Worm (Caenorhabditis elegans) whole organism, L3 larva: Measurements from ENCODE around the gene irld-3.

Experiments
- R02D3.7 ChIP-seq: fragments of 150-350 bp; optimal IDR thresholded peaks from 2 replicates; lab custom pipeline; 2014; ENCODE audit warnings: missing biosample characterization, missing genetic modification characterization
- ZK546.5 ChIP-seq: sonication (generic microtip); optimal IDR thresholded peaks from 2 replicates; lab custom pipeline; 2017; ENCODE audit warnings: missing biosample characterization, missing genetic modification characterization
- ceh-16 ChIP-seq: sonication (generic microtip); optimal IDR thresholded peaks from 2 replicates; lab custom pipeline; 2017; ENCODE audit warnings: missing biosample characterization, missing genetic modification characterization
- ceh-28 ChIP-seq: fragments of 150-350 bp; optimal IDR thresholded peaks from 2 replicates; lab custom pipeline; 2014; ENCODE audit warnings: missing biosample characterization, missing genetic modification reagents, missing genetic modification characterization
- ceh-82 ChIP-seq: fragments of 150-350 bp; optimal IDR thresholded peaks from 2 replicates; lab custom pipeline; 2014; ENCODE audit warnings: missing biosample characterization, missing genetic modification characterization
- egl-27 ChIP-seq: sonication (generic microtip); optimal IDR thresholded peaks from 4 replicates; lab custom pipeline; 2017; ENCODE audit warnings: missing biosample characterization, missing genetic modification reagents, missing genetic modification characterization
- egl-5 ChIP-seq: fragments of 150-350 bp; optimal IDR thresholded peaks from 2 replicates; lab custom pipeline; 2017; ENCODE audit warnings: missing biosample characterization, missing genetic modification reagents, missing genetic modification characterization, inconsistent platforms
- elt-2 ChIP-seq: sonication (generic microtip); optimal IDR thresholded peaks from 2 replicates; lab custom pipeline; 2016; ENCODE audit warnings: missing genetic modification reagents, mild to moderate bottlenecking, missing genetic modification characterization, missing compliant biosample characterization
- elt-3 ChIP-seq, 3 experiments: fragments of 150-350 bp in 1 of 3; sonication (generic microtip) in 2 of 3; optimal IDR thresholded peaks; 2 replicates in 2 of 3; 4 replicates in 1 of 3; lab custom pipeline; 2014 to 2017; ENCODE audit warnings: missing biosample characterization in 3 of 3, missing genetic modification characterization in 3 of 3
- eor-1 ChIP-seq, 2 experiments: fragments of 150-350 bp; optimal IDR thresholded peaks; 2 replicates each; lab custom pipeline; 2014 to 2018; ENCODE audit warnings: missing biosample characterization in 2 of 2, missing genetic modification characterization in 2 of 2
- fkh-10 ChIP-seq: sonication (generic microtip); optimal IDR thresholded peaks from 2 replicates; lab custom pipeline; 2017; ENCODE audit warnings: missing biosample characterization, missing genetic modification reagents, missing genetic modification characterization
- fkh-2 ChIP-seq: fragments of 150-350 bp; optimal IDR thresholded peaks from 2 replicates; lab custom pipeline; 2014; ENCODE audit warnings: missing biosample characterization, missing genetic modification reagents, missing genetic modification characterization
- fos-1 ChIP-seq: fragments of 150-350 bp; optimal IDR thresholded peaks from 2 replicates; lab custom pipeline; 2014; ENCODE audit warnings: missing biosample characterization, missing genetic modification characterization
- lin-15B ChIP-seq: fragments of 150-350 bp; optimal IDR thresholded peaks from 2 replicates; lab custom pipeline; 2014; ENCODE audit warnings: missing biosample characterization, missing genetic modification characterization
- lin-39 ChIP-seq: fragments of 150-350 bp; optimal IDR thresholded peaks from 2 replicates; lab custom pipeline; 2018; ENCODE audit warnings: missing biosample characterization, missing genetic modification reagents, missing genetic modification characterization
- lsy-12 ChIP-seq: sonication (generic microtip); optimal IDR thresholded peaks from 2 replicates; lab custom pipeline; 2016; ENCODE audit warnings: mild to moderate bottlenecking, missing genetic modification characterization, missing compliant biosample characterization
- mml-1 ChIP-seq: fragments of 150-350 bp; sonication (generic microtip); optimal IDR thresholded peaks from 3 replicates; lab custom pipeline; 2014; ENCODE audit warnings: missing biosample characterization, missing genetic modification characterization
- nfya-1 ChIP-seq: sonication (generic microtip); optimal IDR thresholded peaks from 2 replicates; lab custom pipeline; 2017; ENCODE audit warnings: missing genetic modification characterization, mild to moderate bottlenecking, missing compliant biosample characterization, antibody characterized with exemption, moderate library complexity; ENCODE audit not compliant: insufficient read depth
- nhr-11 ChIP-seq: fragments of 150-350 bp; optimal IDR thresholded peaks from 2 replicates; lab custom pipeline; 2014; ENCODE audit warnings: missing biosample characterization, missing genetic modification characterization
- nhr-12 ChIP-seq: fragments of 150-350 bp; optimal IDR thresholded peaks from 2 replicates; lab custom pipeline; 2014; ENCODE audit warnings: missing biosample characterization, missing genetic modification characterization
- nhr-237 ChIP-seq: fragments of 150-350 bp; optimal IDR thresholded peaks from 2 replicates; lab custom pipeline; 2014; ENCODE audit warnings: missing biosample characterization, missing genetic modification characterization
- nhr-25 ChIP-seq: sonication (generic microtip); optimal IDR thresholded peaks from 2 replicates; lab custom pipeline; 2017; ENCODE audit warnings: missing biosample characterization, missing genetic modification characterization
- nhr-28 ChIP-seq: fragments of 150-350 bp; optimal IDR thresholded peaks from 2 replicates; lab custom pipeline; 2014; ENCODE audit warnings: missing biosample characterization, missing genetic modification characterization
- nhr-43 ChIP-seq: sonication (generic microtip); optimal IDR thresholded peaks from 2 replicates; lab custom pipeline; 2016; ENCODE audit warnings: mild to moderate bottlenecking, missing genetic modification characterization, missing compliant biosample characterization; ENCODE audit not compliant: poor library complexity, severe bottlenecking
- nhr-67 ChIP-seq: fragments of 150-350 bp; optimal IDR thresholded peaks from 2 replicates; lab custom pipeline; 2014; ENCODE audit warnings: missing biosample characterization, missing genetic modification characterization
- nhr-76 ChIP-seq: fragments of 150-350 bp; sonication (generic microtip); optimal IDR thresholded peaks from 5 replicates; lab custom pipeline; 2014; ENCODE audit warnings: missing biosample characterization, missing genetic modification characterization
- nhr-77 ChIP-seq: fragments of 150-350 bp; optimal IDR thresholded peaks from 2 replicates; lab custom pipeline; 2014; ENCODE audit warnings: missing biosample characterization, missing genetic modification characterization
- pha-4 ChIP-seq: fragments of 150-350 bp; optimal IDR thresholded peaks from 2 replicates; lab custom pipeline; 2014; ENCODE audit warnings: missing biosample characterization, missing genetic modification reagents, missing genetic modification characterization
- pqm-1 ChIP-seq: fragments of 150-350 bp; optimal IDR thresholded peaks from 2 replicates; lab custom pipeline; 2017; ENCODE audit warnings: missing biosample characterization, missing genetic modification characterization, inconsistent platforms
- sea-2 ChIP-seq: fragments of 150-350 bp; sonication (generic microtip); optimal IDR thresholded peaks from 4 replicates; lab custom pipeline; 2014; ENCODE audit warnings: missing biosample characterization, missing genetic modification reagents, missing genetic modification characterization
- snpc-4 ChIP-seq: fragments of 150-350 bp; optimal IDR thresholded peaks from 2 replicates; lab custom pipeline; 2014; ENCODE audit warnings: missing biosample characterization, missing genetic modification characterization
- tbx-2 ChIP-seq: sonication (generic microtip); optimal IDR thresholded peaks from 2 replicates; lab custom pipeline; 2016; ENCODE audit warnings: mild to moderate bottlenecking, missing genetic modification characterization, missing compliant biosample characterization
- unc-39 ChIP-seq: sonication (generic microtip); optimal IDR thresholded peaks from 4 replicates; lab custom pipeline; 2017; ENCODE audit warnings: missing biosample characterization, missing genetic modification characterization

The irld-3 gene

ce11 chrV:3168650-3169049, 30.3 kb upstream of the irld-3 start, which contains the start of gene C36C5.15:
Gene C36C5.15, minus strand, starts transcription at chrV:3168750.
- TF ChIP-seq fkh-2 (no peak), unc-39 (no peak), egl-5 (tag; lab: Kevin White, UChicago) (no peak), egl-27 (no peak), sea-2 (GFP tag; lab: Kevin White, UChicago) (no peak), pqm-1 (tag; lab: Kevin White, UChicago) (no peak), elt-3 (tag; optimal IDR thresholded peaks at IDR 0.05; lab: Kevin White, UChicago) (no peak)

ce11 chrV:3166260-3166659, 27.9 kb upstream of the irld-3 start, which contains the start of gene C36C5.4:
Gene C36C5.4, plus strand, starts transcription at chrV:3166560.
- TF ChIP-seq R02D3.7 (tag; lab: Kevin White, UChicago) (no peak), tbx-2 (tag; lab: Kevin White, UChicago) (no peak), nhr-12 (tag; lab: Kevin White, UChicago) (no peak), sea-2 (GFP tag; lab: Kevin White, UChicago) (no peak), mml-1 (no peak), ceh-28 (tag; lab: Kevin White, UChicago) (no peak)

ce11 chrV:3165438-3165837, 27.1 kb upstream of the irld-3 start, which contains the start of gene C36C5.14:
Gene C36C5.14, minus strand, starts transcription at chrV:3165538.
- TF ChIP-seq nhr-28 (tag; lab: Kevin White, UChicago) (no peak), nhr-43 (tag; lab: Kevin White, UChicago) (no peak), sea-2 (GFP tag; lab: Kevin White, UChicago) (no peak), R02D3.7 (tag; lab: Kevin White, UChicago) (no peak), nhr-11 (no peak), nhr-25 (tag; lab: Kevin White, UChicago) (no peak), ZK546.5 (no peak), fkh-10 (GFP tag; lab: Kevin White, UChicago) (no peak), pha-4 (no peak), pqm-1 (tag; lab: Kevin White, UChicago) (no peak), lin-15B (tag; lab: Kevin White, UChicago) (no peak), elt-2 (tag; lab: Kevin White, UChicago) (no peak), fkh-2 (no peak), ceh-16 (no peak), ceh-82 (tag; lab: Kevin White, UChicago) (no peak), nhr-77 (tag; lab: Kevin White, UChicago) (no peak), snpc-4 (tag; lab: Kevin White, UChicago) (no peak), tbx-2 (tag; lab: Kevin White, UChicago) (no peak), egl-5 (tag; lab: Kevin White, UChicago) (no peak), nhr-76 (tag; lab: Kevin White, UChicago) (no peak)

ce11 chrV:3163143-3163542, 24.8 kb upstream of the irld-3 start:
- TF ChIP-seq lin-39 (tag; lab: Kevin White, UChicago) (no peak), pqm-1 (tag; lab: Kevin White, UChicago) (no peak)

- TF ChIP-seq nhr-12 (tag; lab: Kevin White, UChicago), result no peak
- no peak for TF ChIP-seq nhr-67 (tag; lab: Kevin White, UChicago)
- no peak for TF ChIP-seq tbx-2 (tag; lab: Kevin White, UChicago)
- TF ChIP-seq sea-2 (GFP tag; lab: Kevin White, UChicago), result no peak
- TF ChIP-seq lsy-12 (tag; lab: Kevin White, UChicago), result no peak
- TF ChIP-seq nfya-1, result no peak
- TF ChIP-seq fkh-10 (GFP tag; lab: Kevin White, UChicago), result no peak
- no peak for TF ChIP-seq pqm-1 (tag; lab: Kevin White, UChicago)
- TF ChIP-seq eor-1 (tag; optimal IDR thresholded peaks at IDR 0.05; lab: Kevin White, UChicago), result no peak
- TF ChIP-seq nhr-237, result no peak
- no peak for TF ChIP-seq fos-1
- TF ChIP-seq elt-2 (tag; lab: Kevin White, UChicago), result no peak
- TF ChIP-seq lin-39 (tag; lab: Kevin White, UChicago), result no peak
- TF ChIP-seq egl-5 (tag; lab: Kevin White, UChicago), result no peak
Measured at ce11 chrV:3162299-3162698, 23.9 kb upstream of the irld-3 start.
